Fruit fly (Drosophila melanogaster) Kc167 (cell line): ENCODE data around the gene CG4914.

Experiments used
- Myc ChIP-seq: fragments of >200 bp; optimal IDR thresholded peaks from 2 replicates; lab custom pipeline; 2017; ENCODE audit warnings: missing external identifiers
- Sin3A ChIP-seq: fragments of >200 bp; optimal IDR thresholded peaks from 2 replicates; lab custom pipeline; 2018; ENCODE audit warnings: missing external identifiers
- insv ChIP-seq: fragments of >200 bp; optimal IDR thresholded peaks from 3 replicates; lab custom pipeline; 2018; ENCODE audit warnings: missing external identifiers
- ttk ChIP-seq: sonication (Bioruptor generic); optimal IDR thresholded peaks from 2 replicates; lab custom pipeline; 2017; ENCODE audit warnings: missing external identifiers

DNA sequence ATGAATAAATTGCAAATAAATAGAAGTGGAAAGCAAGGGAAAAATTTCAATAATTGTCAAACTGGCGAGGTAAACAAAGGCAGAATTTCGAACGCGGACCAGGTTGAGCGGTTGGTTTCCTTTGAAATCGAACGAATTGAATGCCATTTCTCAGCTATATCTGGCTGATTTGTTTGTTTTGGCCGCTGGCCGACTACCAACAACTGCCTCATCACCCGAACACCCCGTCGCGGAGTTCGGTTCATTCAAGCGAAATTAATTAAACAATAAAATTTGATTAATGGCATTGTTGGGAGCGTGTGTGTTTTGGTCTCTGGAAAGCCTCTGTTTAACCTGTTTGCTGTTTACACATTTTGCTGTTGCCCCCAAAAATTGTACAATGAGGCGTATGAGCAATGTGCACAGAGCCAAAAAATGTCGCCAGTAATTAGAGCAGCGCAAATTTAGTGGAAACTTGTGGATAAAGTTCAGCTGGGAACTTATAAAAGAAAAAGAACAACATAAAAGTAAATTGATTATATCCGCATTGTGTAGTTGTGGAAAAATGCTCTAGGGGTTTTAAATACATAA is 20.4 kb downstream of the CG4914 start:
- no peak for TF ChIP-seq Myc (lab: Kevin White, UChicago)
- TF ChIP-seq Sin3A = no peak
- no peak for TF ChIP-seq ttk (lab: Kevin White, UChicago)
- TF ChIP-seq insv (lab: Kevin White, UChicago) = no peak
